Worm (Caenorhabditis elegans): ENCODE measurements around the gene R08C7.12.

ce11 chrIV:4449843-4450242, 304 bp downstream of the R08C7.12 start:
- TF ChIP-seq nhr-237 (tag; optimal IDR thresholded peaks at IDR 0.05) (no peak), mdl-1 (tag; optimal IDR thresholded peaks at IDR 0.05) (no peak), jun-1 (tag; optimal IDR thresholded peaks at IDR 0.05) (no peak)

Measured in whole organism, L3 larva.